Fruit fly (Drosophila melanogaster): Measurements from ENCODE around the gene Fkbp59.
A peak's percentile ranks its signal among the peaks of the same experiment; 100 is the strongest.

The Fkbp59 gene

dm6 chr2L:9887856-9888269, at the start of gene Fkbp59:
Gene Fkbp59, plus strand, starts transcription at chr2L:9888005.
- TF ChIP-seq dsf (GFP tag; optimal IDR thresholded peaks at IDR 0.05; ENCODE audit: borderline replicate concordance) (no peak), foxo (GFP tag; optimal IDR thresholded peaks at IDR 0.05) (no peak), h (GFP tag; optimal IDR thresholded peaks at IDR 0.05) (no peak), Myc (optimal IDR thresholded peaks at IDR 0.05) (peak; percentile 83), tai (GFP tag; optimal IDR thresholded peaks at IDR 0.05) (no peak), Abd-B (GFP tag; optimal IDR thresholded peaks at IDR 0.05) (no peak), sage (GFP tag; optimal IDR thresholded peaks at IDR 0.05) (no peak), CG32264 (GFP tag; optimal IDR thresholded peaks at IDR 0.05) (no peak), rgr (GFP tag; optimal IDR thresholded peaks at IDR 0.05) (no peak), ey (GFP tag; optimal IDR thresholded peaks at IDR 0.05) (no peak), Vsx2 (GFP tag; optimal IDR thresholded peaks at IDR 0.05; ENCODE audit: partially characterized antibody) (peak; percentile 99), dl (GFP tag; optimal IDR thresholded peaks at IDR 0.05; ENCODE audit: insufficient read depth in 1 of 2, partially characterized antibody in 2 of 2) (no peak), Sp1 (GFP tag; optimal IDR thresholded peaks at IDR 0.05) (no peak), Dfd (GFP tag; optimal IDR thresholded peaks at IDR 0.05) (no peak), Dif (GFP tag; optimal IDR thresholded peaks at IDR 0.05; ENCODE audit: partially characterized antibody) (no peak), CrebA (GFP tag; optimal IDR thresholded peaks at IDR 0.05; ENCODE audit: borderline replicate concordance) (no peak)

dm6 chr2L:9850788-9851187, 37.0 kb upstream of the Fkbp59 start:
- no peak for TF ChIP-seq h (GFP tag; optimal IDR thresholded peaks at IDR 0.05)
- TF ChIP-seq foxo (GFP tag; optimal IDR thresholded peaks at IDR 0.05), result no peak
- TF ChIP-seq OdsH (GFP tag; optimal IDR thresholded peaks at IDR 0.05), result no peak
- no peak for TF ChIP-seq usp (GFP tag; optimal IDR thresholded peaks at IDR 0.05)
- TF ChIP-seq Dfd (GFP tag; optimal IDR thresholded peaks at IDR 0.05), result no peak
- TF ChIP-seq Abd-B (GFP tag; optimal IDR thresholded peaks at IDR 0.05), result no peak
- no peak for TF ChIP-seq lola (GFP tag; optimal IDR thresholded peaks at IDR 0.05)

dm6 chr2L:9862964-9863363, 24.8 kb upstream of the Fkbp59 start:
- no peak for TF ChIP-seq N (GFP tag; optimal IDR thresholded peaks at IDR 0.05)
- no peak for TF ChIP-seq rgr (GFP tag; optimal IDR thresholded peaks at IDR 0.05)
- TF ChIP-seq h (GFP tag; optimal IDR thresholded peaks at IDR 0.05), result no peak
- no peak for TF ChIP-seq sv (GFP tag; optimal IDR thresholded peaks at IDR 0.05)
- TF ChIP-seq dsf (GFP tag; optimal IDR thresholded peaks at IDR 0.05; ENCODE audit: borderline replicate concordance), result no peak
- no peak for TF ChIP-seq dmrt93B (GFP tag; optimal IDR thresholded peaks at IDR 0.05)
- TF ChIP-seq Vsx2 (GFP tag; optimal IDR thresholded peaks at IDR 0.05; ENCODE audit: partially characterized antibody), result no peak
- no peak for TF ChIP-seq CrebA (GFP tag; optimal IDR thresholded peaks at IDR 0.05; ENCODE audit: borderline replicate concordance)
- TF ChIP-seq Hr78 (GFP tag; optimal IDR thresholded peaks at IDR 0.05), result no peak

- TF ChIP-seq lola (GFP tag; optimal IDR thresholded peaks at IDR 0.05), result no peak
- no peak for TF ChIP-seq Abd-B (GFP tag; optimal IDR thresholded peaks at IDR 0.05)
- TF ChIP-seq OdsH (GFP tag; optimal IDR thresholded peaks at IDR 0.05), result no peak
- TF ChIP-seq dmrt93B (GFP tag; optimal IDR thresholded peaks at IDR 0.05), result no peak
- no peak for TF ChIP-seq Jra (GFP tag; optimal IDR thresholded peaks at IDR 0.05)
- TF ChIP-seq br (GFP tag; optimal IDR thresholded peaks at IDR 0.05), result no peak
Observed at dm6 chr2L:9863479-9863878, 24.3 kb upstream of the Fkbp59 start.

- TF ChIP-seq psq (GFP tag; optimal IDR thresholded peaks at IDR 0.05) (no peak), rgr (GFP tag; optimal IDR thresholded peaks at IDR 0.05) (no peak), Vsx2 (GFP tag; optimal IDR thresholded peaks at IDR 0.05; ENCODE audit: partially characterized antibody) (no peak), Hr83 (GFP tag; optimal IDR thresholded peaks at IDR 0.05; ENCODE audit: poor library complexity, severe bottlenecking) (no peak), Sp1 (GFP tag; optimal IDR thresholded peaks at IDR 0.05) (peak; percentile 23), dmrt93B (GFP tag; optimal IDR thresholded peaks at IDR 0.05) (no peak), brk (GFP tag; optimal IDR thresholded peaks at IDR 0.05) (no peak), usp (GFP tag; optimal IDR thresholded peaks at IDR 0.05) (no peak), sage (GFP tag; optimal IDR thresholded peaks at IDR 0.05) (no peak), Dif (GFP tag; optimal IDR thresholded peaks at IDR 0.05; ENCODE audit: partially characterized antibody) (no peak), foxo (GFP tag; optimal IDR thresholded peaks at IDR 0.05) (peak in 1 of 2 experiments; percentile 35), woc (GFP tag; optimal IDR thresholded peaks at IDR 0.05) (no peak), dl (GFP tag; optimal IDR thresholded peaks at IDR 0.05; ENCODE audit: insufficient read depth in 1 of 2, partially characterized antibody in 2 of 2) (no peak), ey (GFP tag; optimal IDR thresholded peaks at IDR 0.05) (peak; percentile 12), fru (GFP tag; optimal IDR thresholded peaks at IDR 0.05) (peak; percentile 18), HLH106 (tag; optimal IDR thresholded peaks at IDR 0.05) (peak; percentile 17), CrebA (GFP tag; optimal IDR thresholded peaks at IDR 0.05; ENCODE audit: borderline replicate concordance) (no peak), Jra (GFP tag; optimal IDR thresholded peaks at IDR 0.05) (no peak), OdsH (GFP tag; optimal IDR thresholded peaks at IDR 0.05) (no peak), Hr78 (GFP tag; optimal IDR thresholded peaks at IDR 0.05) (no peak)
Observed at dm6 chr2L:9864337-9864736, 23.5 kb upstream of the Fkbp59 start.

Data from whole organism, wandering third instar larva.